Worm (Caenorhabditis elegans): ENCODE measurements around the gene srz-59.

srz-59 gene

ce11 chrIV:14103054-14103453, 28.8 kb upstream of the srz-59 start, which contains the start of gene F52B11.5:
TSS of gene F52B11.5 (minus strand) at chrIV:14103231.
- TF ChIP-seq pes-1 (GFP tag; IDR thresholded peaks at IDR 0.05) (no peak), ama-1 (optimal IDR thresholded peaks at IDR 0.05) (no peak), hmbx-1 (tag; optimal IDR thresholded peaks at IDR 0.05) (no peak), aly-1 (tag; optimal IDR thresholded peaks at IDR 0.05) (no peak), sea-1 (GFP tag; conservative IDR thresholded peaks at IDR 0.05) (no peak), tbx-37 (GFP tag; conservative IDR thresholded peaks at IDR 0.05) (no peak), ceh-36 (tag; optimal IDR thresholded peaks at IDR 0.05) (no peak), hnd-1 (tag; optimal IDR thresholded peaks at IDR 0.05) (no peak), tra-4 (tag; optimal IDR thresholded peaks at IDR 0.05) (no peak), B0310.2 (tag; optimal IDR thresholded peaks at IDR 0.05) (no peak), flt-1 (GFP tag; IDR thresholded peaks at IDR 0.05) (no peak), tbx-11 (GFP tag; IDR thresholded peaks at IDR 0.05) (no peak), scrt-1 (GFP tag; IDR thresholded peaks at IDR 0.05) (no peak)

DNA sequence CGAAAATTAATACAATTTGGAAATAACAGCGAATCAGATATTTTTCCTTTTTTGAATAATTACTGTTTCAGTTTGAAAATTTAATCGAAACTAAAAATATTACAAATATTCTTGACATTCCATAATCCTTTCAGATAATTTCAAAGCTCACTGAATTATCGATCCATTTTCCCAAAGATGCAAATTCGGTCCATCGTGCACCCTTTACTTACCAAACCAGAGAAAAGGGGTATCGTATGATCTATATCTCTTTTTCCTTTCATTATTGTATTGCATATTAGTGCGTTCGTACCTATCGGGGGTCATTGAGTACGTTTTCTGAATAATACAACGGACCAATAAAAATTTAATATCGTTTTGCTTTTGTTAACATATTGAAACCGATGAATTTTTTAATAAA, 27.1 kb upstream of the srz-59 start:
- TF ChIP-seq tbx-11 (GFP tag; IDR thresholded peaks at IDR 0.05) (no peak), sea-1 (GFP tag; conservative IDR thresholded peaks at IDR 0.05) (no peak), aly-1 (tag; optimal IDR thresholded peaks at IDR 0.05) (no peak), tra-4 (tag; optimal IDR thresholded peaks at IDR 0.05) (no peak), F13C5.2 (tag; optimal IDR thresholded peaks at IDR 0.05) (no peak), scrt-1 (GFP tag; IDR thresholded peaks at IDR 0.05) (no peak), B0310.2 (tag; optimal IDR thresholded peaks at IDR 0.05) (no peak), ama-1 (optimal IDR thresholded peaks at IDR 0.05) (no peak), ets-7 (tag; optimal IDR thresholded peaks at IDR 0.05) (no peak), hmg-4 (GFP tag; optimal IDR thresholded peaks at IDR 0.05) (no peak), hmbx-1 (tag; optimal IDR thresholded peaks at IDR 0.05) (no peak), ceh-13 (GFP tag; optimal IDR thresholded peaks at IDR 0.05) (no peak), pes-1 (GFP tag; IDR thresholded peaks at IDR 0.05) (no peak)

DNA sequence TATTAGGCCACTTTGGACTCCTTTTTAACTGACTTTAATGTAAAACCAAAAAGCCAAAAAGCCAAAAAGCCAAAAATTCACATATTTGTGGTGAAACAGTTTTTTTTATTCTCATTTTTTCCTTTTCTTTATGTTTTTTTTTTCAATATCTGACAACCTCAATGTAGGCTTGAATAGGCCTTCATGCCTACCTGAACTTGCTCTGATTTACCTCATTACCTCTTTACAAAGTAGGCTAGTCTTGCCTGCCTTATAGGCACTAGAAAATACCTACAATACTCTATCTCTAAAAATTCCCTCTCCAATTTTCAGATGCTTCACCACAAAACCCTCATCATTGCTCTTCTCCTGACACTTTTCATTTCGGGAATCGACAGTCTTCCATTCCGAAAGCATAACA, 25.6 kb upstream of the srz-59 start, which contains the start of gene ins-34:
ins-34 (plus strand) TSS at position 301 of the 400 bp plus-strand sequence.
- TF ChIP-seq aly-1 (tag; optimal IDR thresholded peaks at IDR 0.05), result no peak
- no peak for TF ChIP-seq sea-1 (GFP tag; conservative IDR thresholded peaks at IDR 0.05)
- TF ChIP-seq ama-1 (optimal IDR thresholded peaks at IDR 0.05), result no peak
- TF ChIP-seq ets-7 (tag; optimal IDR thresholded peaks at IDR 0.05), result no peak
- TF ChIP-seq hnd-1 (tag; optimal IDR thresholded peaks at IDR 0.05), result no peak

DNA sequence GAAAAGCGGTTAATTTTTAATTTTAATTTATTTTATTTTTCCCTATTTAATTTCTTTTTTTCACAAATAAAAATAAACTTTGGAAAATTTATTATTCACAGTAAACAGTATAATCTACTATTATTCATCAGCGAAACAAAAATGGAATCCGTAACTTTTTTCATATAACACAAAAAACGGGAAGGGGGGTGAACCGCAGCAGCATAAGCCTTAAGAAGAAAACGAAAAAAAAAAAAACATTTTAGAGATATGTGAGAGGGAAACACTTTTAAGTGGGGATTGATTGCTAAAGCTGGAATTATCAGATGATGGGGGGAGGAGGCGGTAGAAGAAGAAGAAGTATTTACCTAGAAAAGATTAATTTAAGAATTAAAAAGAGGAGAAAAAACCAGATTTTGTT, 24.2 kb upstream of the srz-59 start:
- TF ChIP-seq scrt-1 (GFP tag; IDR thresholded peaks at IDR 0.05) (no peak), hnd-1 (tag; optimal IDR thresholded peaks at IDR 0.05) (no peak), hmbx-1 (tag; optimal IDR thresholded peaks at IDR 0.05) (no peak), tbx-37 (GFP tag; conservative IDR thresholded peaks at IDR 0.05) (no peak), pes-1 (GFP tag; IDR thresholded peaks at IDR 0.05) (no peak), aly-1 (tag; optimal IDR thresholded peaks at IDR 0.05) (no peak)

ce11 chrIV:14113621-14114020, 18.2 kb upstream of the srz-59 start:
- TF ChIP-seq tbx-11 (GFP tag; IDR thresholded peaks at IDR 0.05) (no peak), ceh-36 (tag; optimal IDR thresholded peaks at IDR 0.05) (no peak), hmg-4 (GFP tag; optimal IDR thresholded peaks at IDR 0.05) (no peak), ceh-13 (GFP tag; optimal IDR thresholded peaks at IDR 0.05) (no peak), ets-7 (tag; optimal IDR thresholded peaks at IDR 0.05) (no peak), pes-1 (GFP tag; IDR thresholded peaks at IDR 0.05) (no peak), flt-1 (GFP tag; IDR thresholded peaks at IDR 0.05) (no peak), hmbx-1 (tag; optimal IDR thresholded peaks at IDR 0.05) (no peak), ama-1 (optimal IDR thresholded peaks at IDR 0.05) (no peak), sea-1 (GFP tag; conservative IDR thresholded peaks at IDR 0.05) (no peak), aly-1 (tag; optimal IDR thresholded peaks at IDR 0.05) (no peak), tbx-37 (GFP tag; conservative IDR thresholded peaks at IDR 0.05) (no peak), scrt-1 (GFP tag; IDR thresholded peaks at IDR 0.05) (no peak), tra-4 (tag; optimal IDR thresholded peaks at IDR 0.05) (no peak), F13C5.2 (tag; optimal IDR thresholded peaks at IDR 0.05) (no peak)

DNA sequence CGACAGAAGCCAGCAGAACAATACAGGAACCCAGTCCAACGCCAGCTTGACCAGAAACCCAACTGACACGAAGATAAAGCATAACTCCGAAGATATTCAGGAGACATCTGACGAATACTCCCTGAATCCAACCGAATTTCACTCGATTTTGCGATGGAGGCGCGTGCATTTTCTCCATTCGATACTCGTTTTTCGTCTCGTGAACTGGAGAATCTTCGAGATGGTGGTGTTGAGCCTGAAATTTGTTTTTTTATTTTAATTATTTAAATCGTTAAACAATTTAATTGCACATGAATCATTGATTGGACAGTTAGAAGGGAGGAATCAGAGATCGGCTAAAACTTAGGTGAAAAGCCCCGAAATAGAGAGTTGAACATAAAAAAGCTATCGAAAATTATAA, 17.5 kb upstream of the srz-59 start:
- TF ChIP-seq pes-1 (GFP tag; IDR thresholded peaks at IDR 0.05) (no peak), hnd-1 (tag; optimal IDR thresholded peaks at IDR 0.05) (no peak), ceh-13 (GFP tag; optimal IDR thresholded peaks at IDR 0.05) (no peak), hmbx-1 (tag; optimal IDR thresholded peaks at IDR 0.05) (no peak), ama-1 (optimal IDR thresholded peaks at IDR 0.05) (no peak), B0310.2 (tag; optimal IDR thresholded peaks at IDR 0.05) (no peak), hmg-4 (GFP tag; optimal IDR thresholded peaks at IDR 0.05) (no peak), tra-4 (tag; optimal IDR thresholded peaks at IDR 0.05) (no peak), flt-1 (GFP tag; IDR thresholded peaks at IDR 0.05) (no peak), tbx-11 (GFP tag; IDR thresholded peaks at IDR 0.05) (no peak), F13C5.2 (tag; optimal IDR thresholded peaks at IDR 0.05) (no peak), sea-1 (GFP tag; conservative IDR thresholded peaks at IDR 0.05) (no peak), tbx-37 (GFP tag; conservative IDR thresholded peaks at IDR 0.05) (no peak)

DNA sequence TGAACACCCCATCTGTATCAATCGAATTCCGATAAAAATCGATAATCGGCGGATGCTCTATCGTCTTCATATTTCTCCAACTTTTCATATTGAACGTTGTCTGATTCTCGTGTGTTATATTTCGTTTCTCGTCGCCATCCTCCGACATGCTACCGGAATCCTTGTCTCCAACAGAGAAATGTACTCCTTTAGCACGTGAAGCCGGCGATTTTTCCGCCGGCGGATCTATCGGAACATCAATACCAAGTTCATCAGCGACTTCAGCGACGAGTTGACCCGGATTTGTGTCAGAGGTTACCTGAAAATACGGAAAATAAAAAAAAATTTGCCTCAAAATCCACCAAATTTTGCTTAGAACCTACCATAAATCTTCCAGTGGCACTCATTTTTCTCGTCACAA, 16.8 kb upstream of the srz-59 start:
- TF ChIP-seq ama-1 (optimal IDR thresholded peaks at IDR 0.05), result no peak
- no peak for TF ChIP-seq hnd-1 (tag; optimal IDR thresholded peaks at IDR 0.05)
- TF ChIP-seq ceh-36 (tag; optimal IDR thresholded peaks at IDR 0.05), result no peak
- TF ChIP-seq tra-4 (tag; optimal IDR thresholded peaks at IDR 0.05), result no peak
- no peak for TF ChIP-seq sea-1 (GFP tag; conservative IDR thresholded peaks at IDR 0.05)
- TF ChIP-seq ceh-13 (GFP tag; optimal IDR thresholded peaks at IDR 0.05), result no peak
- TF ChIP-seq aly-1 (tag; optimal IDR thresholded peaks at IDR 0.05), result no peak
- no peak for TF ChIP-seq F13C5.2 (tag; optimal IDR thresholded peaks at IDR 0.05)
- no peak for TF ChIP-seq pes-1 (GFP tag; IDR thresholded peaks at IDR 0.05)
- TF ChIP-seq scrt-1 (GFP tag; IDR thresholded peaks at IDR 0.05), result no peak
- no peak for TF ChIP-seq hmg-4 (GFP tag; optimal IDR thresholded peaks at IDR 0.05)
- TF ChIP-seq flt-1 (GFP tag; IDR thresholded peaks at IDR 0.05), result no peak
- no peak for TF ChIP-seq tbx-37 (GFP tag; conservative IDR thresholded peaks at IDR 0.05)
- TF ChIP-seq tbx-11 (GFP tag; IDR thresholded peaks at IDR 0.05), result no peak
- no peak for TF ChIP-seq ets-7 (tag; optimal IDR thresholded peaks at IDR 0.05)
- no peak for TF ChIP-seq hmbx-1 (tag; optimal IDR thresholded peaks at IDR 0.05)
- no peak for TF ChIP-seq B0310.2 (tag; optimal IDR thresholded peaks at IDR 0.05)

DNA sequence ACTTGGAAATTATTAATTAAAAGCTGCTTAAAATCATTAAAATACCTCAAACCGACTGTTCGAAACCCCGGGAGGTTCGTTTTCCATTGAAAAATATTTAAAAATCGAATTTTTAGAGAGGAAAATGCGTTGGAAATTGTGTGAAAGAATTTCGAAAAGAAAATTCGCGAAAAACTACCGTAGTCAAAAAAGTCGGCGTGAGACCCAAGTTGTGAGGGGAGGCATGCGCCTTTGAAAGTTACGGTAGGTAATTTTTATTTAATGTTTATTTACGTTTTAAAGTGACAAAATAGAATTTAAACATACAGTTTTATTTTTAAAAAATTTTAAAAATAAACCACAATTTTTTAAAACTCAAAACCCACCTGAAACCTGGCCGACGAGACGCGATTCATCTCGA, 16.3 kb upstream of the srz-59 start:
- TF ChIP-seq F13C5.2 (tag; optimal IDR thresholded peaks at IDR 0.05), result no peak
- TF ChIP-seq tra-4 (tag; optimal IDR thresholded peaks at IDR 0.05), result no peak
- TF ChIP-seq scrt-1 (GFP tag; IDR thresholded peaks at IDR 0.05), result no peak
- TF ChIP-seq ceh-36 (tag; optimal IDR thresholded peaks at IDR 0.05), result no peak
- TF ChIP-seq hmg-4 (GFP tag; optimal IDR thresholded peaks at IDR 0.05), result no peak
- no peak for TF ChIP-seq pes-1 (GFP tag; IDR thresholded peaks at IDR 0.05)
- no peak for TF ChIP-seq B0310.2 (tag; optimal IDR thresholded peaks at IDR 0.05)
- TF ChIP-seq sea-1 (GFP tag; conservative IDR thresholded peaks at IDR 0.05), result no peak
- TF ChIP-seq ceh-13 (GFP tag; optimal IDR thresholded peaks at IDR 0.05), result no peak
- no peak for TF ChIP-seq tbx-11 (GFP tag; IDR thresholded peaks at IDR 0.05)
- TF ChIP-seq tbx-37 (GFP tag; conservative IDR thresholded peaks at IDR 0.05), result no peak
- TF ChIP-seq aly-1 (tag; optimal IDR thresholded peaks at IDR 0.05), result no peak
- TF ChIP-seq hmbx-1 (tag; optimal IDR thresholded peaks at IDR 0.05), result no peak
- TF ChIP-seq ama-1 (optimal IDR thresholded peaks at IDR 0.05), result no peak
